Fruit fly (Drosophila melanogaster) whole organism, prepupa: Measurements from ENCODE around the gene Fmr1.

Experiments used
- CG11294 ChIP-seq: fragments of 200-800 bp; sonication (Bioruptor generic); IDR thresholded peaks from 2 replicates; pipeline ENCODE4 v1.3.6; 2022; ENCODE audit warnings: missing biosample characterization, missing genetic modification characterization
- CG32006 ChIP-seq: fragments of 200-800 bp; sonication (Bioruptor generic); optimal IDR thresholded peaks from 3 replicates; lab custom pipeline; 2017; ENCODE audit warnings: missing biosample characterization, mild to moderate bottlenecking, missing genetic modification characterization
- CG34406 ChIP-seq: fragments of 200-800 bp; sonication (Bioruptor generic); optimal IDR thresholded peaks from 3 replicates; lab custom pipeline; 2016; ENCODE audit warnings: missing biosample characterization, missing genetic modification characterization
- CG6792 ChIP-seq: fragments of 200-800 bp; sonication (Bioruptor generic); optimal IDR thresholded peaks from 3 replicates; lab custom pipeline; 2016; ENCODE audit warnings: missing biosample characterization, missing genetic modification characterization
- CG6808 ChIP-seq: fragments of 200-800 bp; sonication (Bioruptor generic); optimal IDR thresholded peaks from 3 replicates; lab custom pipeline; 2017; ENCODE audit warnings: missing biosample characterization, missing genetic modification characterization, mild to moderate bottlenecking, moderate library complexity, missing genetic modification reagents
- CG8319 ChIP-seq: fragments of 200-800 bp; sonication (Bioruptor generic); optimal IDR thresholded peaks from 3 replicates; lab custom pipeline; 2016; ENCODE audit warnings: missing biosample characterization, missing genetic modification characterization
- Gug ChIP-seq: fragments of 200-800 bp; sonication (Bioruptor generic); IDR thresholded peaks from 2 replicates; pipeline ENCODE4 v1.3.6; 2022; ENCODE audit warnings: missing biosample characterization, missing genetic modification characterization
- Hr38 ChIP-seq: sonication (Bioruptor generic); optimal IDR thresholded peaks from 2 replicates; lab custom pipeline; 2016; ENCODE audit warnings: missing biosample characterization, missing genetic modification characterization
- Hr39 ChIP-seq: fragments of 200-800 bp; sonication (Bioruptor generic); optimal IDR thresholded peaks from 2 replicates; lab custom pipeline; 2016; ENCODE audit warnings: missing biosample characterization, missing genetic modification characterization
- Lpt ChIP-seq: fragments of 200-800 bp; sonication (Bioruptor generic); optimal IDR thresholded peaks from 3 replicates; lab custom pipeline; 2016; ENCODE audit warnings: missing biosample characterization, missing genetic modification characterization
- OdsH ChIP-seq: fragments of 200-800 bp; sonication (Bioruptor generic); optimal IDR thresholded peaks from 3 replicates; lab custom pipeline; 2016; ENCODE audit warnings: missing biosample characterization, missing genetic modification characterization
- Sox14 ChIP-seq: fragments of 200-800 bp; sonication (Bioruptor generic); optimal IDR thresholded peaks from 3 replicates; lab custom pipeline; 2016; ENCODE audit warnings: missing biosample characterization, missing genetic modification characterization

dm6 chr3R:10135011-10135410, 25.1 kb upstream of the Fmr1 start:
- no peak for TF ChIP-seq Lpt
- no peak for TF ChIP-seq Gug (GFP tag; lab: Robert Waterston, UW)
- TF ChIP-seq CG6792: no peak
- TF ChIP-seq OdsH (GFP tag; lab: Kevin White, UChicago): no peak
- TF ChIP-seq Hr39 (GFP tag; lab: Kevin White, UChicago): no peak
- TF ChIP-seq Sox14 (GFP tag; lab: Kevin White, UChicago): no peak
- no peak for TF ChIP-seq CG34406 (GFP tag; lab: Kevin White, UChicago)
- no peak for TF ChIP-seq CG32006 (GFP tag; lab: Kevin White, UChicago)
- TF ChIP-seq CG8319 (GFP tag; lab: Kevin White, UChicago): no peak
- no peak for TF ChIP-seq CG11294 (GFP tag; lab: Robert Waterston, UW)
- TF ChIP-seq Hr38 (GFP tag; lab: Kevin White, UChicago): no peak
- TF ChIP-seq CG6808 (GFP tag; lab: Kevin White, UChicago): no peak
